Worm (Caenorhabditis elegans) whole organism, L4 larva: ENCODE data around the gene div-1.

Experiments used
- D1046.2 ChIP-seq: fragments of 200-800 bp; sonication (Bioruptor generic); IDR thresholded peaks from 2 replicates; pipeline ENCODE4 v1.3.6; 2022; ENCODE audit warnings: missing genetic modification characterization, missing compliant biosample characterization
- R02D3.7 ChIP-seq: fragments of 150-350 bp; sonication (generic microtip); optimal IDR thresholded peaks from 3 replicates; lab custom pipeline; 2014; ENCODE audit warnings: missing biosample characterization, missing genetic modification characterization
- Y105C5A.15 ChIP-seq: fragments of 200-800 bp; sonication (Bioruptor generic); IDR thresholded peaks from 2 replicates; pipeline ENCODE4 v1.3.6; 2022; ENCODE audit warnings: missing genetic modification characterization, missing compliant biosample characterization
- Y48G9A.11 ChIP-seq: fragments of 200-800 bp; sonication (Bioruptor generic); IDR thresholded peaks from 2 replicates; pipeline ENCODE4 v1.3.6; 2022; ENCODE audit warnings: missing genetic modification reagents, missing genetic modification characterization, missing compliant biosample characterization
- Y5F2A.4 ChIP-seq: fragments of 200-800 bp; sonication (Bioruptor generic); optimal IDR thresholded peaks from 2 replicates; lab custom pipeline; 2018; ENCODE audit warnings: mild to moderate bottlenecking, missing genetic modification characterization, missing compliant biosample characterization
- Y75B8A.6 ChIP-seq: fragments of 200-800 bp; sonication (Bioruptor generic); IDR thresholded peaks from 2 replicates; pipeline ENCODE4 v1.3.6; 2022; ENCODE audit warnings: missing genetic modification reagents, missing genetic modification characterization, missing compliant biosample characterization
- ZK337.2 ChIP-seq: fragments of 200-800 bp; sonication (Bioruptor generic); IDR thresholded peaks from 2 replicates; pipeline ENCODE4 v1.3.6; 2022; ENCODE audit warnings: missing genetic modification reagents, missing genetic modification characterization, missing compliant biosample characterization
- aly-2 ChIP-seq: sonication (generic microtip); optimal IDR thresholded peaks from 2 replicates; lab custom pipeline; 2018; ENCODE audit warnings: missing biosample characterization, missing genetic modification characterization
- ama-1 ChIP-seq: fragments of 150-350 bp; optimal IDR thresholded peaks from 2 replicates; lab custom pipeline; 2014; ENCODE audit warnings: inconsistent platforms, mixed read lengths
- ceh-28 ChIP-seq: fragments of 150-350 bp; optimal IDR thresholded peaks from 2 replicates; lab custom pipeline; 2014; ENCODE audit warnings: missing biosample characterization, missing genetic modification reagents, missing genetic modification characterization
- ceh-44 ChIP-seq: fragments of 200-800 bp; sonication (Bioruptor generic); IDR thresholded peaks from 2 replicates; pipeline ENCODE4 v1.3.6; 2022; ENCODE audit warnings: missing genetic modification reagents, missing genetic modification characterization, missing compliant biosample characterization
- ceh-62 ChIP-seq: sonication (generic microtip); optimal IDR thresholded peaks from 2 replicates; lab custom pipeline; 2017; ENCODE audit warnings: missing biosample characterization, missing genetic modification characterization
- cey-2 ChIP-seq: sonication (generic microtip); optimal IDR thresholded peaks from 3 replicates; lab custom pipeline; 2017; ENCODE audit warnings: missing genetic modification characterization, mild to moderate bottlenecking, missing compliant biosample characterization, antibody characterized with exemption, borderline replicate concordance; ENCODE audit not compliant: insufficient read depth
- daf-12 ChIP-seq: fragments of 150-350 bp; optimal IDR thresholded peaks from 2 replicates; lab custom pipeline; 2014; ENCODE audit warnings: missing biosample characterization, missing genetic modification reagents, missing genetic modification characterization
- daf-16 ChIP-seq, 3 experiments: sonication (generic microtip); optimal IDR thresholded peaks; 2 replicates each; lab custom pipeline; 2016 to 2017; ENCODE audit warnings: missing genetic modification characterization in 3 of 3, missing genetic modification reagents in 3 of 3, mild to moderate bottlenecking in 2 of 3, missing compliant biosample characterization in 2 of 3, missing biosample characterization in 1 of 3, moderate library complexity in 1 of 3
- daf-19 ChIP-seq: fragments of 200-800 bp; sonication (Bioruptor generic); conservative IDR thresholded peaks from 2 replicates; pipeline ENCODE4 v1.3.6; 2022; ENCODE audit warnings: missing genetic modification characterization, missing compliant biosample characterization
- duxl-1 ChIP-seq: sonication (generic microtip); optimal IDR thresholded peaks from 2 replicates; lab custom pipeline; 2016; ENCODE audit warnings: mild to moderate bottlenecking, missing genetic modification characterization, moderate library complexity, missing compliant biosample characterization; ENCODE audit not compliant: poor library complexity
- fkh-10 ChIP-seq: fragments of 150-350 bp; optimal IDR thresholded peaks from 2 replicates; lab custom pipeline; 2014; ENCODE audit warnings: missing biosample characterization, missing genetic modification reagents, missing genetic modification characterization
- gei-8 ChIP-seq: fragments of 200-800 bp; sonication (Bioruptor generic); optimal IDR thresholded peaks from 2 replicates; lab custom pipeline; 2018; ENCODE audit warnings: mild to moderate bottlenecking, missing genetic modification characterization, missing compliant biosample characterization
- hlh-11 ChIP-seq: fragments of 200-800 bp; sonication (Bioruptor generic); optimal IDR thresholded peaks from 2 replicates; lab custom pipeline; 2018; ENCODE audit warnings: mild to moderate bottlenecking, missing genetic modification characterization, missing compliant biosample characterization
- lim-7 ChIP-seq: fragments of 200-800 bp; sonication (Bioruptor generic); IDR thresholded peaks from 2 replicates; pipeline ENCODE4 v1.3.6; 2022; ENCODE audit warnings: missing genetic modification characterization, missing compliant biosample characterization
- lin-38 ChIP-seq: fragments of 200-800 bp; sonication (Bioruptor generic); IDR thresholded peaks from 2 replicates; pipeline ENCODE4 v1.3.6; 2022; ENCODE audit warnings: missing genetic modification reagents, missing genetic modification characterization, missing compliant biosample characterization
- mdl-1 ChIP-seq, 2 experiments: fragments of 150-350 bp in 1 of 2; sonication (generic microtip) in 1 of 2; optimal IDR thresholded peaks; 2 replicates each; lab custom pipeline; 2014 to 2017; ENCODE audit warnings: missing biosample characterization in 2 of 2, missing genetic modification characterization in 2 of 2
- mes-2 ChIP-seq: sonication (generic microtip); optimal IDR thresholded peaks from 2 replicates; lab custom pipeline; 2016; ENCODE audit warnings: missing genotype, mild to moderate bottlenecking, missing genetic modification characterization, missing compliant biosample characterization; ENCODE audit not compliant: poor library complexity, severe bottlenecking
- nhr-102 ChIP-seq: sonication (generic microtip); optimal IDR thresholded peaks from 2 replicates; lab custom pipeline; 2016; ENCODE audit warnings: mild to moderate bottlenecking, missing genetic modification characterization, moderate library complexity, missing compliant biosample characterization
- nhr-25 ChIP-seq: sonication (generic microtip); optimal IDR thresholded peaks from 2 replicates; lab custom pipeline; 2017; ENCODE audit warnings: missing genetic modification characterization, mild to moderate bottlenecking, missing compliant biosample characterization, antibody characterized with exemption, moderate library complexity, borderline replicate concordance; ENCODE audit not compliant: insufficient read depth
- nhr-28 ChIP-seq: fragments of 150-350 bp; optimal IDR thresholded peaks from 2 replicates; lab custom pipeline; 2014; ENCODE audit warnings: missing biosample characterization, missing genetic modification characterization
- nhr-42 ChIP-seq: fragments of 200-800 bp; sonication (Bioruptor generic); IDR thresholded peaks from 2 replicates; pipeline ENCODE4 v1.3.6; 2022; ENCODE audit warnings: missing genetic modification characterization, missing compliant biosample characterization
- nhr-6 ChIP-seq: fragments of 150-350 bp; optimal IDR thresholded peaks from 2 replicates; lab custom pipeline; 2014; ENCODE audit warnings: missing biosample characterization, missing genetic modification characterization
- nhr-77 ChIP-seq: fragments of 150-350 bp; optimal IDR thresholded peaks from 2 replicates; lab custom pipeline; 2014; ENCODE audit warnings: missing biosample characterization, missing genetic modification characterization
- pha-4 ChIP-seq, 2 experiments: fragments of 150-350 bp in 1 of 2; fragments of 200-800 bp in 1 of 2; sonication (Bioruptor generic) in 1 of 2; IDR thresholded peaks in 1 of 2; optimal IDR thresholded peaks in 1 of 2; 2 replicates each; pipeline versions ENCODE4 v1.3.6 to Lab custom; 2014 to 2022; ENCODE audit warnings: missing genetic modification characterization in 2 of 2, missing genetic modification reagents in 2 of 2, missing biosample characterization in 1 of 2, missing compliant biosample characterization in 1 of 2
- saeg-2 ChIP-seq: fragments of 200-800 bp; sonication (Bioruptor generic); IDR thresholded peaks from 2 replicates; pipeline ENCODE4 v1.3.6; 2022; ENCODE audit warnings: missing genetic modification reagents, missing genetic modification characterization, missing compliant biosample characterization
- tra-1 ChIP-seq: fragments of 200-800 bp; sonication (Bioruptor generic); IDR thresholded peaks from 2 replicates; pipeline ENCODE4 v1.3.6; 2022; ENCODE audit warnings: missing genetic modification reagents, missing genetic modification characterization, missing compliant biosample characterization
- unc-62 ChIP-seq, 3 experiments: fragments of 150-350 bp in 1 of 3; sonication (generic microtip); optimal IDR thresholded peaks in 2 of 3; peaks in 1 of 3; 1 replicate in 1 of 3; 2 replicates in 2 of 3; lab custom pipeline; 2014 to 2017; ENCODE audit warnings: missing biosample characterization in 3 of 3, missing genetic modification characterization in 3 of 3, missing genetic modification reagents in 3 of 3, missing genotype in 1 of 3
- ztf-7 ChIP-seq: fragments of 150-350 bp; optimal IDR thresholded peaks from 2 replicates; lab custom pipeline; 2014; ENCODE audit warnings: missing biosample characterization, missing genetic modification characterization

div-1 gene

DNA sequence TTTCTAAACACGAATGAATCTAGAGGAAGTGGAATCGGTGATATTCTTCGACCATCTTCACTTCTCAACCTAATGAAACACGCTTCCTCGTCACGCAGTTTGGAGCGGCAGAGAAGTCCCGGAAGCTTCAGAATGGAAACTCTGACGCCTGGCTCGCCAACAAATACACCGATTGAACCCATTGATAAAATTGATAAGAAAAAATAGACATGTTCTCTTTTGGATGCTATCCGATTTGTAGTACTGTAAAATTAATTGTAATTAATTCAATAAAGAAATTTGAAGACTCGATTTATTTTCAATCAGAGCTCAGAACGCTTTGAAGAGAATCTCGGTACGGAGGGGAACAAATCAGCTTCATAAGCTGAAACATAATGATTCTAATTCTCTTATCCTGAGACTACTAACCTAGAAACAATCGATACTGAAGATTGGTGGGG is 33.8 kb downstream of the div-1 start (continued):
- TF ChIP-seq Y75B8A.6 (peak; percentile 93), gei-8 (GFP tag; lab: Kevin White, UChicago) (peak; percentile 52), nhr-6 (no peak), lim-7 (GFP tag; lab: Robert Waterston, UW) (0 out of 2 replicates have a peak, but pooled peaks have one; percentile 32), pha-4 (GFP tag; IDR thresholded peaks at IDR 0.05; lab: Robert Waterston, UW) (peak; percentile 83), pha-4 (tag; optimal IDR thresholded peaks at IDR 0.05; lab: Kevin White, UChicago) (no peak), Y5F2A.4 (peak; percentile 2), R02D3.7 (tag; lab: Kevin White, UChicago) (no peak), ceh-62 (tag; lab: Kevin White, UChicago) (no peak), ZK337.2 (GFP tag; lab: Robert Waterston, UW) (0 out of 2 replicates have a peak, but pooled peaks have one; percentile 25), daf-12 (tag; lab: Kevin White, UChicago) (no peak), saeg-2 (GFP tag; lab: Robert Waterston, UW) (0 out of 2 replicates have a peak, but pooled peaks have one; percentile 43), ceh-44 (GFP tag; lab: Robert Waterston, UW) (no peak), mdl-1 (tag; optimal IDR thresholded peaks at IDR 0.05; lab: Kevin White, UChicago) (no peak), ceh-28 (tag; lab: Kevin White, UChicago) (no peak)

DNA sequence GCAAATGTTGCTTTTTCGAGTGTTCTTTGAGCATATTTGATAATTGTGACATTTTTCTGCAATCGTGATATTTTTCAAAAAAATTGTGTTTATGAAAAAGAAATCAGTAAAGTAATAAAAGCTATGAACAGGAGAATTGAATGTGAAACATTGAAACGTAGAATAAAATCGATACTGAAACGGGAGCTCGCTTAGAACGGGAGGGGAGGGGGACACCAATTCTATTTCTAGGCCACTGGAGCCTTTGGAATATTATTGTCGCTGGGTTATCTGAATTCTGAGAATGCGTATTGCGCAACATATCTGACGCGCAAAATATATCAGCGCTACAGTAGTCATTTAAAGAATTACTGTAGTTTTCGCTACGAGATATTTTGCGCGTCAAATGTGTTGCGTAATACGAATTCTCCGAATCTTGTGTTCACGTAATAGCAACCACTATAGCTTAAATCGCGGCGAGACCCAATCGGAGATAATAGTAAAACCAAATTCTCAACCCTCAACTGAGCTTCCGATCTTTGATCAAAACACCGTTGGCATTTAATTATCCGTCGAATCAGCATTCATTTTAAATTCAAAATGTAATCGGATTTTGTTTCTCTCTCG is 36.4 kb downstream of the div-1 start, which contains the start of the genes blos-1 and best-18:
Gene blos-1 (minus strand): TSS at position 58 of the 606 bp plus-strand sequence.
Gene best-18 (plus strand): TSS at position 508 of the 606 bp plus-strand sequence.
- TF ChIP-seq ztf-7 (tag; lab: Kevin White, UChicago) (no peak), daf-16 (GFP tag; optimal IDR thresholded peaks at IDR 0.05; lab: Kevin White, UChicago) (no peak), daf-16 (tag; optimal IDR thresholded peaks at IDR 0.05; lab: Kevin White, UChicago) (peak; percentile 69), nhr-77 (tag; lab: Kevin White, UChicago) (peak; percentile 15), nhr-28 (tag; lab: Kevin White, UChicago) (peak; percentile 31), ZK337.2 (GFP tag; lab: Robert Waterston, UW) (no peak)

DNA sequence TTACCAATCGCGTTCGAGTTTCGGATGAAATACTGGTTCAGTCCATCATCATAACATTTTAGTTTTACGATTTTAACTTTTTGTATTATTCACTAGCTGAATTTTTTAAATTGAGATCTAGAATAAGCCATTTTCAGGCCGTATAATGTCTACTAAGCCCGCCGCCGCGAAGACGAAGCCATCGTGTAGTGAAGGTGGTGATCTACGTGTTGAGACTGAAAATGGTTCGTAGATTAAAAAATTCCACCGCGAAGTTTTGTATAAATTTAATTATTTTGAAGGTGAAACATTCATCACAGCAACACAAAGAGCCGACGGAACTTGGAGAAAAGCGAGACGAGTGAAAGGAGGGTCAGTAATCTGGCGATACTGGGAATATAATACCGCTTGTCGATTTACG is 38.7 kb downstream of the div-1 start, which contains the start of gene T20G5.9:
Gene T20G5.9 (plus strand): TSS at position 138 of the 400 bp plus-strand sequence.
- peak; percentile 3 for TF ChIP-seq duxl-1
- TF ChIP-seq mes-2 (tag; lab: Kevin White, UChicago), result peak; percentile 18
- TF ChIP-seq D1046.2 (GFP tag; lab: Robert Waterston, UW), result 0 out of 2 replicates have a peak, but pooled peaks have one; percentile 50
- TF ChIP-seq Y48G9A.11 (GFP tag; lab: Robert Waterston, UW), result no peak
- no peak for TF ChIP-seq gei-8 (GFP tag; lab: Kevin White, UChicago)
- TF ChIP-seq fkh-10 (GFP tag; lab: Kevin White, UChicago), result no peak
- TF ChIP-seq nhr-25 (tag; lab: Kevin White, UChicago), result no peak
- no peak for TF ChIP-seq unc-62 (GFP tag; optimal IDR thresholded peaks at IDR 0.05 in 1 of 2; lab: Kevin White, UChicago)
- no peak for TF ChIP-seq unc-62 (tag; optimal IDR thresholded peaks at IDR 0.05; lab: Kevin White, UChicago)
- TF ChIP-seq saeg-2 (GFP tag; lab: Robert Waterston, UW), result no peak
- TF ChIP-seq ama-1 (lab: Kevin White, UChicago), result peak; percentile 53
- no peak for TF ChIP-seq cey-2
- no peak for TF ChIP-seq hlh-11 (tag; lab: Kevin White, UChicago)
- TF ChIP-seq Y105C5A.15, result no peak
- no peak for TF ChIP-seq daf-19 (GFP tag; lab: Robert Waterston, UW)
- TF ChIP-seq lin-38 (GFP tag; lab: Robert Waterston, UW), result peak; percentile 49
- TF ChIP-seq lim-7 (GFP tag; lab: Robert Waterston, UW), result no peak
- 0 out of 2 replicates have a peak, but pooled peaks have one; percentile 15 for TF ChIP-seq nhr-42
- peak; percentile 37 for TF ChIP-seq aly-2 (tag; lab: Kevin White, UChicago)
- TF ChIP-seq tra-1 (GFP tag; lab: Robert Waterston, UW), result no peak
- TF ChIP-seq nhr-102, result peak; percentile 12
